Fruit fly (Drosophila melanogaster) whole organism, embryonic: ENCODE data around the gene rost.

Source experiments
- ATbp ChIP-seq: fragments of 200-800 bp; sonication (Bioruptor generic); optimal IDR thresholded peaks from 2 replicates; lab custom pipeline; 2017; ENCODE audit warnings: missing biosample characterization, mild to moderate bottlenecking, missing genetic modification characterization, missing genetic modification reagents
- Awh ChIP-seq: fragments of 200-800 bp; sonication (Bioruptor generic); IDR thresholded peaks from 2 replicates; pipeline ENCODE4, ENCODE4 v1.3.6; 2022; ENCODE audit warnings: missing biosample characterization, missing genetic modification characterization
- Blimp-1 ChIP-seq: fragments of 200-800 bp; sonication (Bioruptor generic); optimal IDR thresholded peaks from 3 replicates; lab custom pipeline; 2018; ENCODE audit warnings: missing biosample characterization, missing genetic modification characterization, mild to moderate bottlenecking, moderate library complexity, missing genetic modification reagents
- CG10209 ChIP-seq: fragments of 200-800 bp; sonication (Bioruptor generic); optimal IDR thresholded peaks from 3 replicates; lab custom pipeline; 2017; ENCODE audit warnings: missing biosample characterization, mild to moderate bottlenecking, missing genetic modification characterization, missing genetic modification reagents
- CG10321 ChIP-seq: fragments of 200-800 bp; sonication (Bioruptor generic); IDR thresholded peaks from 2 replicates; pipeline ENCODE4 v1.3.6; 2022; ENCODE audit warnings: missing biosample characterization, missing genetic modification characterization
- CG11695 ChIP-seq: fragments of 200-800 bp; sonication (Bioruptor generic); IDR thresholded peaks from 3 replicates; pipeline ENCODE4 v1.3.6; 2022; ENCODE audit warnings: missing biosample characterization, missing genetic modification characterization
- CG12071 ChIP-seq: fragments of 200-800 bp; sonication (Bioruptor generic); optimal IDR thresholded peaks from 3 replicates; lab custom pipeline; 2018; ENCODE audit warnings: missing biosample characterization, mild to moderate bottlenecking, missing genetic modification characterization
- CG12104 ChIP-seq: fragments of 200-800 bp; sonication (Bioruptor generic); optimal IDR thresholded peaks from 3 replicates; lab custom pipeline; 2016; ENCODE audit warnings: missing biosample characterization, missing genetic modification characterization
- CG12299 ChIP-seq: fragments of 200-800 bp; sonication (Bioruptor generic); optimal IDR thresholded peaks from 2 replicates; lab custom pipeline; 2018; ENCODE audit warnings: missing biosample characterization, mild to moderate bottlenecking, missing genetic modification characterization
- CG13296 ChIP-seq: fragments of 200-800 bp; sonication (Bioruptor generic); optimal IDR thresholded peaks from 3 replicates; lab custom pipeline; 2018; ENCODE audit warnings: missing biosample characterization, mild to moderate bottlenecking, missing genetic modification characterization
- CG13424 ChIP-seq: fragments of 200-800 bp; sonication (Bioruptor generic); optimal IDR thresholded peaks from 2 replicates; lab custom pipeline; 2019; ENCODE audit warnings: missing biosample characterization, mild to moderate bottlenecking, missing genetic modification characterization, moderate library complexity
- CG15011 ChIP-seq: fragments of 200-800 bp; sonication (Bioruptor generic); optimal IDR thresholded peaks from 3 replicates; lab custom pipeline; 2018; ENCODE audit warnings: missing biosample characterization, mild to moderate bottlenecking, missing genetic modification characterization
- CG15514 ChIP-seq: fragments of 200-800 bp; sonication (Bioruptor generic); optimal IDR thresholded peaks from 3 replicates; lab custom pipeline; 2017; ENCODE audit warnings: missing biosample characterization, missing genetic modification characterization, mild to moderate bottlenecking, moderate library complexity, missing genetic modification reagents
- CG15601 ChIP-seq: fragments of 200-800 bp; sonication (Bioruptor generic); optimal IDR thresholded peaks from 3 replicates; lab custom pipeline; 2019; ENCODE audit warnings: missing biosample characterization, mild to moderate bottlenecking, missing genetic modification characterization, moderate library complexity
- CG1603 ChIP-seq: fragments of 200-800 bp; sonication (Bioruptor generic); optimal IDR thresholded peaks from 2 replicates; lab custom pipeline; 2019; ENCODE audit warnings: missing biosample characterization, mild to moderate bottlenecking, missing genetic modification characterization, moderate library complexity
- CG2678 ChIP-seq: fragments of 200-800 bp; sonication (Bioruptor generic); optimal IDR thresholded peaks from 3 replicates; lab custom pipeline; 2019; ENCODE audit warnings: missing biosample characterization, mild to moderate bottlenecking, missing genetic modification characterization, moderate library complexity
- CG3995 ChIP-seq: fragments of 200-800 bp; sonication (Bioruptor generic); optimal IDR thresholded peaks from 3 replicates; lab custom pipeline; 2016; ENCODE audit warnings: missing biosample characterization, missing genetic modification characterization
- CG5953 ChIP-seq: fragments of 200-800 bp; sonication (Bioruptor generic); IDR thresholded peaks from 2 replicates; pipeline ENCODE4 v1.3.6; 2022; ENCODE audit warnings: missing biosample characterization, missing genetic modification characterization
- CG7271 ChIP-seq: fragments of 200-800 bp; sonication (Bioruptor generic); optimal IDR thresholded peaks from 2 replicates; lab custom pipeline; 2018; ENCODE audit warnings: missing biosample characterization, mild to moderate bottlenecking, missing genetic modification characterization, moderate library complexity
- CG7987 ChIP-seq: fragments of 200-800 bp; sonication (Bioruptor generic); optimal IDR thresholded peaks from 2 replicates; lab custom pipeline; 2018; ENCODE audit warnings: missing biosample characterization, mild to moderate bottlenecking, missing genetic modification characterization, moderate library complexity
- CG8290 ChIP-seq, 3 experiments: fragments of 200-800 bp; sonication (Bioruptor generic); optimal IDR thresholded peaks; 2 replicates each; lab custom pipeline; 2016 to 2019; ENCODE audit warnings: missing biosample characterization in 3 of 3, missing genetic modification characterization in 3 of 3, mild to moderate bottlenecking in 2 of 3, moderate library complexity in 1 of 3
- CG9817 ChIP-seq: fragments of 200-800 bp; sonication (Bioruptor generic); optimal IDR thresholded peaks from 2 replicates; lab custom pipeline; 2018; ENCODE audit warnings: missing biosample characterization, mild to moderate bottlenecking, missing genetic modification characterization, moderate library complexity
- CrebB ChIP-seq: fragments of 200-800 bp; sonication (Bioruptor generic); optimal IDR thresholded peaks from 3 replicates; lab custom pipeline; 2018; ENCODE audit warnings: missing biosample characterization, mild to moderate bottlenecking, missing genetic modification characterization
- Eip74EF ChIP-seq, 2 experiments: fragments of 200-800 bp in 1 of 2; fragments of >200 bp in 1 of 2; sonication (Bioruptor generic) in 1 of 2; optimal IDR thresholded peaks; 2 replicates each; lab custom pipeline; 2017 to 2019; ENCODE audit warnings: missing biosample characterization in 2 of 2, missing genetic modification characterization in 2 of 2, mild to moderate bottlenecking in 1 of 2, moderate library complexity in 1 of 2
- Fer1 ChIP-seq: fragments of 200-800 bp; sonication (Bioruptor generic); optimal IDR thresholded peaks from 2 replicates; lab custom pipeline; 2017; ENCODE audit warnings: missing biosample characterization, mild to moderate bottlenecking, missing genetic modification characterization
- Fer3 ChIP-seq: fragments of 200-800 bp; sonication (Bioruptor generic); optimal IDR thresholded peaks from 2 replicates; lab custom pipeline; 2018; ENCODE audit warnings: missing biosample characterization, mild to moderate bottlenecking, missing genetic modification characterization, moderate library complexity
- Hmr ChIP-seq: fragments of 200-800 bp; sonication (Bioruptor generic); optimal IDR thresholded peaks from 3 replicates; lab custom pipeline; 2017; ENCODE audit warnings: mild to moderate bottlenecking, missing biosample characterization, missing genetic modification reagents, missing genetic modification characterization
- Hsf ChIP-seq: fragments of 200-800 bp; sonication (Bioruptor generic); optimal IDR thresholded peaks from 3 replicates; lab custom pipeline; 2016; ENCODE audit warnings: missing biosample characterization, missing genetic modification characterization
- NfI ChIP-seq: fragments of 200-800 bp; sonication (Bioruptor generic); optimal IDR thresholded peaks from 3 replicates; lab custom pipeline; 2018; ENCODE audit warnings: missing biosample characterization, mild to moderate bottlenecking, missing genetic modification characterization, moderate library complexity
- Ravus ChIP-seq: fragments of 200-800 bp; sonication (Bioruptor generic); IDR thresholded peaks from 2 replicates; pipeline ENCODE4 v1.3.6; 2022; ENCODE audit warnings: missing biosample characterization, missing genetic modification characterization
- Sox100B ChIP-seq: fragments of 200-800 bp; sonication (Bioruptor generic); optimal IDR thresholded peaks from 3 replicates; lab custom pipeline; 2018; ENCODE audit warnings: missing biosample characterization, mild to moderate bottlenecking, missing genetic modification characterization
- Stat92E ChIP-seq, 3 experiments: fragments of >200 bp in 2 of 3; fragments of 200-800 bp in 1 of 3; sonication (Bioruptor generic) in 1 of 3; optimal IDR thresholded peaks; 2 replicates each; lab custom pipeline; 2017 to 2019; ENCODE audit warnings: missing biosample characterization in 3 of 3, missing genetic modification characterization in 3 of 3, mild to moderate bottlenecking in 1 of 3, moderate library complexity in 1 of 3
- bsh ChIP-seq, 2 experiments: fragments of 200-800 bp; sonication (Bioruptor generic); optimal IDR thresholded peaks; 2 replicates each; lab custom pipeline; 2017 to 2018; ENCODE audit warnings: mild to moderate bottlenecking in 2 of 2, missing biosample characterization in 2 of 2, missing genetic modification characterization in 2 of 2, moderate library complexity in 1 of 2
- chm ChIP-seq: fragments of 200-800 bp; sonication (Bioruptor generic); IDR thresholded peaks from 2 replicates; pipeline ENCODE4 v1.3.6; 2022; ENCODE audit warnings: missing biosample characterization, missing genetic modification characterization
- fd3F ChIP-seq: fragments of 200-800 bp; sonication (Bioruptor generic); optimal IDR thresholded peaks from 2 replicates; lab custom pipeline; 2018; ENCODE audit warnings: missing biosample characterization, mild to moderate bottlenecking, missing genetic modification characterization, moderate library complexity
- gem ChIP-seq: fragments of 200-800 bp; sonication (Bioruptor generic); optimal IDR thresholded peaks from 2 replicates; lab custom pipeline; 2019; ENCODE audit warnings: missing biosample characterization, mild to moderate bottlenecking, missing genetic modification characterization, moderate library complexity
- grau ChIP-seq: fragments of 200-800 bp; optimal IDR thresholded peaks from 3 replicates; lab custom pipeline; 2019; ENCODE audit warnings: missing biosample characterization, mild to moderate bottlenecking, missing genetic modification characterization, moderate library complexity
- gt ChIP-seq: fragments of 200-800 bp; sonication (Bioruptor generic); IDR thresholded peaks from 2 replicates; pipeline ENCODE4 v1.3.6; 2022; ENCODE audit warnings: missing biosample characterization, missing genetic modification characterization
- lab ChIP-seq: fragments of 200-800 bp; sonication (Bioruptor generic); optimal IDR thresholded peaks from 3 replicates; lab custom pipeline; 2017; ENCODE audit warnings: missing biosample characterization, missing genetic modification characterization, mild to moderate bottlenecking, moderate library complexity, missing genetic modification reagents
- mirr ChIP-seq: fragments of 200-800 bp; sonication (Bioruptor generic); optimal IDR thresholded peaks from 3 replicates; lab custom pipeline; 2018; ENCODE audit warnings: missing biosample characterization, mild to moderate bottlenecking, missing genetic modification characterization
- nau ChIP-seq: fragments of 200-800 bp; sonication (Bioruptor generic); optimal IDR thresholded peaks from 3 replicates; lab custom pipeline; 2017; ENCODE audit warnings: missing biosample characterization, mild to moderate bottlenecking, missing genetic modification characterization, missing genetic modification reagents
- odd ChIP-seq: fragments of 200-800 bp; sonication (Bioruptor generic); optimal IDR thresholded peaks from 2 replicates; lab custom pipeline; 2017; ENCODE audit warnings: missing biosample characterization, mild to moderate bottlenecking, missing genetic modification characterization
- onecut ChIP-seq: fragments of 200-800 bp; sonication (Bioruptor generic); IDR thresholded peaks from 2 replicates; pipeline ENCODE4 v1.3.6; 2022; ENCODE audit warnings: missing biosample characterization, missing genetic modification characterization
- org-1 ChIP-seq: fragments of 200-800 bp; sonication (Bioruptor generic); optimal IDR thresholded peaks from 2 replicates; lab custom pipeline; 2017; ENCODE audit warnings: missing biosample characterization, missing genetic modification characterization
- sqz ChIP-seq: fragments of 200-800 bp; sonication (Bioruptor generic); optimal IDR thresholded peaks from 3 replicates; lab custom pipeline; 2018; ENCODE audit warnings: missing biosample characterization, mild to moderate bottlenecking, missing genetic modification characterization
- ssp ChIP-seq: fragments of 200-800 bp; sonication (Bioruptor generic); IDR thresholded peaks from 2 replicates; pipeline ENCODE4 v1.3.6; 2022; ENCODE audit warnings: missing biosample characterization, missing genetic modification characterization
- wek ChIP-seq: fragments of 200-800 bp; sonication (Bioruptor generic); optimal IDR thresholded peaks from 3 replicates; lab custom pipeline; 2018; ENCODE audit warnings: missing biosample characterization, mild to moderate bottlenecking, missing genetic modification characterization, moderate library complexity

rost gene

DNA sequence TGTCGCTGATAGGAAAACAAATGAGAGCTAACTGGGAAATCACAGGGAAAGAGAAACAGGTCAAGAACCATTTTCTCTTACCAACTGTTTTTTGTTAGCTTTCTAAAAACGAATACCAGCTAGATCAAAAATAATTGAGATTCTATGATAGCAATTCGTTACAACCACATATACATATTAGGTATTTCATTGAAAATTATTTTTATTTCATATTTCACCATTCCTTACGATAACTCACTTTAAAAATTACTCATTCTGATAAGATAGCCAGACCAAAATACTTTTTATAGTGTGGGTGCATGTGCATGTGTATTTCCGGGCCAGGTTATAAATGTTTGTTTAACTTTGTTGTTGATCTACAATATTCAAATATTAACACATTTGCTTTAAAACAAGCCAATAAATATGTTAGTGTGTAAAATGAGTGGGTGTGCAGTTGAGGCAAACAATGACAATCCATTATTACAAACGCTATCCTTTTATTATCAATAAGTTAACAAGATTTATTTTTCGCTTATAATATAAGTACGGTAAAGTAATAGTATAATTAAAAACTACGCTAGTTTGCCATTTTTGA lies 51.4 kb downstream of the rost start (continued):
- TF ChIP-seq CG15601 (tag; lab: Kevin White, UChicago) (peak; percentile 54), odd (GFP tag; lab: Kevin White, UChicago) (peak; percentile 24), Ravus (no peak), CG9817 (tag; lab: Kevin White, UChicago) (peak; percentile 8), CG12299 (tag; lab: Kevin White, UChicago) (peak; percentile 59), Blimp-1 (GFP tag; lab: Kevin White, UChicago) (peak; percentile 34), CG7987 (GFP tag; lab: Kevin White, UChicago) (peak; percentile 6), gt (GFP tag; lab: Robert Waterston, UW) (no peak), CG15011 (no peak), Sox100B (GFP tag; lab: Kevin White, UChicago) (peak; percentile 34), CG8290 (GFP tag; optimal IDR thresholded peaks at IDR 0.05; lab: Kevin White, UChicago) (no peak), CG8290 (tag; optimal IDR thresholded peaks at IDR 0.05; lab: Kevin White, UChicago) (peak in 1 of 2 experiments; percentile 73), CG13296 (GFP tag; lab: Kevin White, UChicago) (peak; percentile 54), Eip74EF (GFP tag; optimal IDR thresholded peaks at IDR 0.05; lab: Kevin White, UChicago) (peak in 1 of 2 experiments; percentile 60), CG11695 (GFP tag; lab: Robert Waterston, UW) (no peak), grau (tag; lab: Kevin White, UChicago) (peak; percentile 1), CG7271 (tag; lab: Kevin White, UChicago) (no peak), CG2678 (tag; lab: Kevin White, UChicago) (peak; percentile 59), wek (GFP tag; lab: Kevin White, UChicago) (peak; percentile 72), org-1 (GFP tag; lab: Kevin White, UChicago) (no peak), Stat92E (GFP tag; optimal IDR thresholded peaks at IDR 0.05; lab: Kevin White, UChicago) (no peak), Hsf (no peak), lab (GFP tag; lab: Kevin White, UChicago) (peak; percentile 39), bsh (GFP tag; optimal IDR thresholded peaks at IDR 0.05; lab: Kevin White, UChicago) (peak in 1 of 2 experiments; percentile 18), CG5953 (no peak), ATbp (peak; percentile 57), CG12104 (GFP tag; lab: Kevin White, UChicago) (no peak), ssp (GFP tag; lab: Robert Waterston, UW) (no peak), CG10209 (peak; percentile 5), CG12071 (peak; percentile 44), gem (tag; lab: Kevin White, UChicago) (peak; percentile 2), mirr (GFP tag; lab: Kevin White, UChicago) (peak; percentile 21), Hmr (GFP tag; lab: Kevin White, UChicago) (peak; percentile 22), Fer1 (GFP tag; lab: Kevin White, UChicago) (peak; percentile 36), CG3995 (GFP tag; lab: Kevin White, UChicago) (no peak), CrebB (tag; lab: Kevin White, UChicago) (peak; percentile 29), chm (no peak), Awh (no peak), NfI (no peak), nau (GFP tag; lab: Kevin White, UChicago) (peak; percentile 32), Fer3 (tag; lab: Kevin White, UChicago) (peak; percentile 30), CG13424 (tag; lab: Kevin White, UChicago) (peak; percentile 25), fd3F (GFP tag; lab: Kevin White, UChicago) (peak; percentile 47), onecut (GFP tag; lab: Robert Waterston, UW) (peak; percentile 7; the same call in 1 of the 2 replicates), CG15514 (peak; percentile 34), sqz (GFP tag; lab: Kevin White, UChicago) (peak; percentile 31), CG1603 (tag; lab: Kevin White, UChicago) (peak; percentile 17), CG10321 (GFP tag; lab: Robert Waterston, UW) (no peak)
